Worm (Caenorhabditis elegans) whole organism, L4 larva: ENCODE results near the gene txdc-12.2.

Source experiments
- ZK546.5 ChIP-seq, 2 experiments: sonication (generic microtip); optimal IDR thresholded peaks; 2 replicates each; lab custom pipeline; 2017; ENCODE audit warnings: missing biosample characterization in 2 of 2, missing genetic modification characterization in 2 of 2
- ama-1 ChIP-seq: fragments of 150-350 bp; optimal IDR thresholded peaks from 2 replicates; lab custom pipeline; 2014; ENCODE audit warnings: inconsistent platforms, mixed read lengths
- arid-1 ChIP-seq: fragments of 200-800 bp; sonication (Bioruptor generic); conservative IDR thresholded peaks from 2 replicates; pipeline ENCODE4 v1.3.6; 2022; ENCODE audit warnings: missing genetic modification reagents, missing genetic modification characterization, missing compliant biosample characterization
- dmd-8 ChIP-seq: fragments of 200-800 bp; sonication (Bioruptor generic); IDR thresholded peaks from 2 replicates; pipeline ENCODE4 v1.3.6; 2022; ENCODE audit warnings: missing genetic modification characterization, missing compliant biosample characterization
- lin-38 ChIP-seq: fragments of 200-800 bp; sonication (Bioruptor generic); IDR thresholded peaks from 2 replicates; pipeline ENCODE4 v1.3.6; 2022; ENCODE audit warnings: missing genetic modification reagents, missing genetic modification characterization, missing compliant biosample characterization
- lsy-2 ChIP-seq, 2 experiments: fragments of 150-350 bp in 1 of 2; sonication (generic microtip) in 1 of 2; optimal IDR thresholded peaks; 2 replicates each; lab custom pipeline; 2014 to 2017; ENCODE audit warnings: missing biosample characterization in 2 of 2, missing genetic modification characterization in 2 of 2
- nhr-237 ChIP-seq: sonication (generic microtip); optimal IDR thresholded peaks from 2 replicates; lab custom pipeline; 2017; ENCODE audit warnings: missing biosample characterization, missing genetic modification characterization
- nhr-42 ChIP-seq: fragments of 200-800 bp; sonication (Bioruptor generic); IDR thresholded peaks from 2 replicates; pipeline ENCODE4 v1.3.6; 2022; ENCODE audit warnings: missing genetic modification characterization, missing compliant biosample characterization
- skn-1 ChIP-seq: fragments of 150-350 bp; optimal IDR thresholded peaks from 2 replicates; lab custom pipeline; 2014; ENCODE audit warnings: missing biosample characterization, missing genetic modification characterization
- snpc-4 ChIP-seq: fragments of 150-350 bp; optimal IDR thresholded peaks from 2 replicates; lab custom pipeline; 2014; ENCODE audit warnings: missing biosample characterization, missing genetic modification characterization
- tag-97 ChIP-seq: fragments of 200-800 bp; sonication (Bioruptor generic); IDR thresholded peaks from 2 replicates; pipeline ENCODE4 v1.3.6; 2022; ENCODE audit warnings: missing genetic modification characterization, missing compliant biosample characterization
- tra-1 ChIP-seq: fragments of 200-800 bp; sonication (Bioruptor generic); IDR thresholded peaks from 2 replicates; pipeline ENCODE4 v1.3.6; 2022; ENCODE audit warnings: missing genetic modification reagents, missing genetic modification characterization, missing compliant biosample characterization

- TF ChIP-seq lsy-2 (tag; optimal IDR thresholded peaks at IDR 0.05; lab: Kevin White, UChicago), result no peak
- TF ChIP-seq snpc-4, result no peak
- no peak for TF ChIP-seq arid-1
- TF ChIP-seq nhr-42 (GFP tag; lab: Robert Waterston, UW), result no peak
- TF ChIP-seq ZK546.5 (tag; optimal IDR thresholded peaks at IDR 0.05; lab: Kevin White, UChicago), result no peak
- no peak for TF ChIP-seq tag-97 (GFP tag; lab: Robert Waterston, UW)
- TF ChIP-seq ama-1 (lab: Kevin White, UChicago), result no peak
- no peak for TF ChIP-seq skn-1 (tag; lab: Kevin White, UChicago)
- no peak for TF ChIP-seq lin-38 (GFP tag; lab: Robert Waterston, UW)
- TF ChIP-seq nhr-237, result no peak
- TF ChIP-seq dmd-8 (GFP tag; lab: Robert Waterston, UW), result no peak
- no peak for TF ChIP-seq tra-1 (GFP tag; lab: Robert Waterston, UW)
These were observed 34.9 kb upstream of the txdc-12.2 start, which contains the start of gene smex-2 for ce11 chrX:2039358-2039757.
